Fruit fly (Drosophila melanogaster): ENCODE results near the gene Tpt.
A peak's percentile ranks its signal among the peaks of the same experiment; 100 is the strongest.

Tpt gene

dm6 chr3L:8449202-8449799 lies 44.2 kb upstream of the Tpt start, which contains the start of gene CG6983:
CG6983 (minus strand) TSS chr3L:8449377.
- TF ChIP-seq rn (GFP tag; IDR thresholded peaks at IDR 0.05) (no peak), CG14655 (GFP tag; optimal IDR thresholded peaks at IDR 0.05) (no peak), Snoo (tag; optimal IDR thresholded peaks at IDR 0.05) (no peak), CG15710 (tag; optimal IDR thresholded peaks at IDR 0.05) (no peak), Pif1A (GFP tag; optimal IDR thresholded peaks at IDR 0.05) (no peak), gl (tag; optimal IDR thresholded peaks at IDR 0.05) (no peak), EcR (GFP tag; optimal IDR thresholded peaks at IDR 0.05) (no peak), CG12605 (GFP tag; IDR thresholded peaks at IDR 0.05) (peak; percentile 19; the same call in 1 of the 2 replicates), CG17806 (tag; optimal IDR thresholded peaks at IDR 0.05) (no peak), CG8159 (tag; optimal IDR thresholded peaks at IDR 0.05) (no peak), CG13204 (GFP tag; optimal IDR thresholded peaks at IDR 0.05) (no peak), Ets98B (GFP tag; IDR thresholded peaks at IDR 0.05) (peak; percentile 15; the same call in 1 of the 2 replicates), CG34367 (tag; optimal IDR thresholded peaks at IDR 0.05) (no peak), CG9948 (tag; optimal IDR thresholded peaks at IDR 0.05) (no peak), CG32121 (GFP tag; IDR thresholded peaks at IDR 0.05) (no peak), CG4496 (GFP tag; IDR thresholded peaks at IDR 0.05) (peak; percentile 26; the same call in 1 of the 3 replicates), fd96Ca (GFP tag; IDR thresholded peaks at IDR 0.05) (no peak), Pif1B (GFP tag; optimal IDR thresholded peaks at IDR 0.05) (no peak), CG10348 (GFP tag; IDR thresholded peaks at IDR 0.05) (no peak), D1 (tag; optimal IDR thresholded peaks at IDR 0.05) (no peak), CG8301 (tag; optimal IDR thresholded peaks at IDR 0.05) (no peak)

- TF ChIP-seq EcR (GFP tag; optimal IDR thresholded peaks at IDR 0.05) (no peak), CG15710 (tag; optimal IDR thresholded peaks at IDR 0.05) (peak; percentile 30), Ets98B (GFP tag; IDR thresholded peaks at IDR 0.05) (no peak), D1 (tag; optimal IDR thresholded peaks at IDR 0.05) (no peak), Pif1A (GFP tag; optimal IDR thresholded peaks at IDR 0.05) (peak; percentile 54), CG34367 (tag; optimal IDR thresholded peaks at IDR 0.05) (peak; percentile 0), gl (tag; optimal IDR thresholded peaks at IDR 0.05) (no peak), CG17806 (tag; optimal IDR thresholded peaks at IDR 0.05) (peak; percentile 44), CG12605 (GFP tag; IDR thresholded peaks at IDR 0.05) (0 out of 2 replicates have a peak, but pooled peaks have one; percentile 7), Pif1B (GFP tag; optimal IDR thresholded peaks at IDR 0.05) (peak; percentile 35), CG32121 (GFP tag; IDR thresholded peaks at IDR 0.05) (peak; percentile 49; the same call in 1 of the 2 replicates), CG10348 (GFP tag; IDR thresholded peaks at IDR 0.05) (no peak), rn (GFP tag; IDR thresholded peaks at IDR 0.05) (no peak), CG8159 (tag; optimal IDR thresholded peaks at IDR 0.05) (peak; percentile 44), CG13204 (GFP tag; optimal IDR thresholded peaks at IDR 0.05) (no peak), CG8301 (tag; optimal IDR thresholded peaks at IDR 0.05) (peak; percentile 59), CG9948 (tag; optimal IDR thresholded peaks at IDR 0.05) (peak; percentile 36), CG14655 (GFP tag; optimal IDR thresholded peaks at IDR 0.05) (peak; percentile 74), fd96Ca (GFP tag; IDR thresholded peaks at IDR 0.05) (no peak), CG4496 (GFP tag; IDR thresholded peaks at IDR 0.05) (peak; percentile 62; the same call in 1 of the 3 replicates), Snoo (tag; optimal IDR thresholded peaks at IDR 0.05) (no peak)
Measured at dm6 chr3L:8448517-8448889, 43.4 kb upstream of the Tpt start.

dm6 chr3L:8447795-8448516 lies 42.9 kb upstream of the Tpt start:
- no peak for TF ChIP-seq EcR (GFP tag; optimal IDR thresholded peaks at IDR 0.05)

dm6 chr3L:8446050-8446781 lies 41.1 kb upstream of the Tpt start:
- 0 out of 2 replicates have a peak, but pooled peaks have one; percentile 33 for TF ChIP-seq CG32121 (GFP tag; IDR thresholded peaks at IDR 0.05)
- no peak for TF ChIP-seq CG14655 (GFP tag; optimal IDR thresholded peaks at IDR 0.05)

- TF ChIP-seq CG8301 (tag; optimal IDR thresholded peaks at IDR 0.05) (peak; percentile 28), EcR (GFP tag; optimal IDR thresholded peaks at IDR 0.05) (no peak), Pif1B (GFP tag; optimal IDR thresholded peaks at IDR 0.05) (peak; percentile 8), CG15710 (tag; optimal IDR thresholded peaks at IDR 0.05) (peak; percentile 48), CG8159 (tag; optimal IDR thresholded peaks at IDR 0.05) (peak; percentile 63), CG10348 (GFP tag; IDR thresholded peaks at IDR 0.05) (no peak), CG14655 (GFP tag; optimal IDR thresholded peaks at IDR 0.05) (peak; percentile 38), CG32121 (GFP tag; IDR thresholded peaks at IDR 0.05) (no peak), CG17806 (tag; optimal IDR thresholded peaks at IDR 0.05) (peak; percentile 55), CG9948 (tag; optimal IDR thresholded peaks at IDR 0.05) (peak; percentile 57), Pif1A (GFP tag; optimal IDR thresholded peaks at IDR 0.05) (no peak), CG12605 (GFP tag; IDR thresholded peaks at IDR 0.05) (no peak), D1 (tag; optimal IDR thresholded peaks at IDR 0.05) (peak; percentile 42), CG34367 (tag; optimal IDR thresholded peaks at IDR 0.05) (no peak), CG4496 (GFP tag; IDR thresholded peaks at IDR 0.05) (0 out of 3 replicates have a peak, but pooled peaks have one; percentile 46), Snoo (tag; optimal IDR thresholded peaks at IDR 0.05) (peak; percentile 28)
Measured at dm6 chr3L:8445027-8445426, 40.0 kb upstream of the Tpt start.

All from whole organism, pupa.